Worm (Caenorhabditis elegans) whole organism, early embryonic: ENCODE measurements around the gene sor-3.

Source experiments
- B0310.2 ChIP-seq: sonication (generic microtip); optimal IDR thresholded peaks from 2 replicates; lab custom pipeline; 2016; ENCODE audit warnings: mild to moderate bottlenecking, missing genetic modification characterization, missing compliant biosample characterization
- ama-1 ChIP-seq: fragments of 150-350 bp; optimal IDR thresholded peaks from 2 replicates; lab custom pipeline; 2014
- ets-7 ChIP-seq: sonication (generic microtip); optimal IDR thresholded peaks from 2 replicates; lab custom pipeline; 2016; ENCODE audit warnings: missing genotype, missing genetic modification characterization, missing compliant biosample characterization
- hmbx-1 ChIP-seq: sonication (generic microtip); optimal IDR thresholded peaks from 2 replicates; lab custom pipeline; 2016; ENCODE audit warnings: mild to moderate bottlenecking, missing genetic modification characterization, missing compliant biosample characterization
- hmg-4 ChIP-seq: fragments of 200-800 bp; sonication (Bioruptor generic); optimal IDR thresholded peaks from 2 replicates; lab custom pipeline; 2018; ENCODE audit warnings: mild to moderate bottlenecking, missing genetic modification characterization, missing compliant biosample characterization
- tra-4 ChIP-seq: sonication (generic microtip); optimal IDR thresholded peaks from 2 replicates; lab custom pipeline; 2017; ENCODE audit warnings: missing genetic modification characterization, missing compliant biosample characterization

ce11 chrX:312908-313307 lies 40.5 kb upstream of the sor-3 start, which contains the start of gene M02E1.4:
- no peak for TF ChIP-seq ama-1 (lab: Kevin White, UChicago)
- no peak for TF ChIP-seq tra-4
- no peak for TF ChIP-seq ets-7 (tag; lab: Kevin White, UChicago)
- no peak for TF ChIP-seq hmbx-1 (tag; lab: Kevin White, UChicago)
- no peak for TF ChIP-seq B0310.2
- TF ChIP-seq hmg-4 (GFP tag; lab: Kevin White, UChicago): no peak
